In the genomic region with DNA sequence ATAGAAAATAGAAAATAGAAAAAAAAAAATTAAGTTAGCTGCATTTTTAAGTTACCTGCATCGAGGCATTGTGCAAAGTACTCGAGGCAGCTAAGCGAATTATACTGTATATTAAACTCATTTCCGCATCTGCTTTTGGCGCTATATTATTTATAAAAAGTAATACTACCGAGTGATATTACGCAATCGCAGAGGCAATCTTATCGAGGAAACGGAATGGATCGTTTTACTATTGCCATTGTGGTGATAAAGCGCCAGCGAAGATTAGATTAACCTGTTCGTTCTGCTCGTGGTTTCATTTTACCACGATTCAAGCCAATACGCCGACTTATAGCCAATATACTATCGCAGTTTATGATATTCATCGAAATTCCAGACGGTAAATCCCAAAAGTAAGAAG, we compare ENCODE assay signal across 3 fruit fly cellular contexts.
TF ChIP-seq lines count a peak whose summit lies in the region.

No protein-coding gene starts in this region.

- TF ChIP-seq CTCF in whole organism, embryonic (GFP tag; optimal IDR thresholded peaks at IDR 0.05; lab: Kevin White, UChicago), result no peak

TF ChIP-seq in whole organism, adult, 20 proteins besides CTCF, POLR2A, EP300 and RAD21:
- TF ChIP-seq CG7101 (tag; optimal IDR thresholded peaks at IDR 0.05; lab: Kevin White, UChicago) (no peak), CG7045 (GFP tag; optimal IDR thresholded peaks at IDR 0.05; lab: Kevin White, UChicago) (no peak), cic (GFP tag; optimal IDR thresholded peaks at IDR 0.05; lab: Kevin White, UChicago) (peak; percentile 22), Hr96 (GFP tag; optimal IDR thresholded peaks at IDR 0.05; lab: Kevin White, UChicago) (no peak), cnc (optimal IDR thresholded peaks at IDR 0.05; lab: Kevin White, UChicago) (no peak), pad (GFP tag; optimal IDR thresholded peaks at IDR 0.05; lab: Kevin White, UChicago) (no peak)

TF ChIP-seq in whole organism, embryonic, 481 proteins besides CTCF, POLR2A, EP300 and RAD21:
- TF ChIP-seq E2f1 (GFP tag; IDR thresholded peaks at IDR 0.05; lab: Robert Waterston, UW) (no peak), GATAe (GFP tag; conservative IDR thresholded peaks at IDR 0.05; lab: Robert Waterston, UW) (peak; percentile 22; the same call in 1 of the 2 replicates), CG13624 (GFP tag; optimal IDR thresholded peaks at IDR 0.05; lab: Kevin White, UChicago) (no peak), Med (GFP tag; lab: Kevin White, UChicago) (peak; percentile 24), Usf (GFP tag; optimal IDR thresholded peaks at IDR 0.05; lab: Kevin White, UChicago) (no peak), CG12104 (GFP tag; optimal IDR thresholded peaks at IDR 0.05; lab: Kevin White, UChicago) (no peak), B-H2 (GFP tag; optimal IDR thresholded peaks at IDR 0.05; lab: Kevin White, UChicago) (no peak), CHES-1-like (GFP tag; optimal IDR thresholded peaks at IDR 0.05; lab: Kevin White, UChicago) (no peak), zfh1 (GFP tag; IDR thresholded peaks at IDR 0.05; lab: Robert Waterston, UW) (no peak), CoRest (tag; optimal IDR thresholded peaks at IDR 0.05; lab: Kevin White, UChicago) (no peak), Scr (GFP tag; IDR thresholded peaks at IDR 0.05; lab: Robert Waterston, UW; ENCODE audit: partially characterized antibody) (no peak), Chrac-16 (GFP tag; optimal IDR thresholded peaks at IDR 0.05; lab: Kevin White, UChicago) (no peak), croc (GFP tag; conservative IDR thresholded peaks at IDR 0.05; lab: Robert Waterston, UW) (no peak), Dad (GFP tag; optimal IDR thresholded peaks at IDR 0.05; lab: Kevin White, UChicago) (no peak), wdn (GFP tag; IDR thresholded peaks at IDR 0.05; lab: Robert Waterston, UW) (no peak), slp2 (GFP tag; optimal IDR thresholded peaks at IDR 0.05; lab: Kevin White, UChicago) (no peak), chm (GFP tag; IDR thresholded peaks at IDR 0.05; lab: Robert Waterston, UW) (no peak), corto (GFP tag; optimal IDR thresholded peaks at IDR 0.05; lab: Kevin White, UChicago) (no peak), zf30C (GFP tag; optimal IDR thresholded peaks at IDR 0.05; lab: Kevin White, UChicago) (no peak), CG14667 (GFP tag; IDR thresholded peaks at IDR 0.05; lab: Robert Waterston, UW) (no peak), Bgb (GFP tag; IDR thresholded peaks at IDR 0.05; lab: Robert Waterston, UW; ENCODE audit: partially characterized antibody) (no peak), CG9215 (GFP tag; IDR thresholded peaks at IDR 0.05; lab: Robert Waterston, UW) (no peak), CG15269 (tag; optimal IDR thresholded peaks at IDR 0.05; lab: Kevin White, UChicago) (no peak), Gug (GFP tag; IDR thresholded peaks at IDR 0.05; lab: Robert Waterston, UW) (no peak), Myb (GFP tag; optimal IDR thresholded peaks at IDR 0.05; lab: Kevin White, UChicago) (no peak), CG4424 (GFP tag; optimal IDR thresholded peaks at IDR 0.05; lab: Kevin White, UChicago) (no peak), eve (GFP tag; optimal IDR thresholded peaks at IDR 0.05; lab: Kevin White, UChicago) (no peak), exex (tag; optimal IDR thresholded peaks at IDR 0.05; lab: Kevin White, UChicago) (peak; percentile 39), CG1832 (GFP tag; optimal IDR thresholded peaks at IDR 0.05; lab: Kevin White, UChicago) (no peak), Opbp (GFP tag; IDR thresholded peaks at IDR 0.05; lab: Robert Waterston, UW; ENCODE audit: partially characterized antibody) (no peak), pzg (GFP tag; optimal IDR thresholded peaks at IDR 0.05; lab: Kevin White, UChicago) (no peak), CG11398 (GFP tag; optimal IDR thresholded peaks at IDR 0.05; lab: Kevin White, UChicago) (no peak), ci (GFP tag; IDR thresholded peaks at IDR 0.05; lab: Robert Waterston, UW) (no peak), sd (tag; optimal IDR thresholded peaks at IDR 0.05; lab: Kevin White, UChicago) (peak; percentile 48), gsb-n (tag; optimal IDR thresholded peaks at IDR 0.05; lab: Kevin White, UChicago) (no peak), Pdp1 (GFP tag; optimal IDR thresholded peaks at IDR 0.05; lab: Kevin White, UChicago) (peak in 1 of 2 experiments; percentile 88)

TF ChIP-seq in whole organism, prepupa, 60 proteins besides CTCF, POLR2A, EP300 and RAD21:
- no peak for TF ChIP-seq CG7368 (GFP tag; optimal IDR thresholded peaks at IDR 0.05; lab: Kevin White, UChicago)
- TF ChIP-seq CG8119 (GFP tag; IDR thresholded peaks at IDR 0.05; lab: Robert Waterston, UW), result no peak
- no peak for TF ChIP-seq CG32006 (GFP tag; optimal IDR thresholded peaks at IDR 0.05; lab: Kevin White, UChicago)
- peak; percentile 81 for TF ChIP-seq vri (GFP tag; optimal IDR thresholded peaks at IDR 0.05; lab: Kevin White, UChicago)
- no peak for TF ChIP-seq CG8319 (GFP tag; optimal IDR thresholded peaks at IDR 0.05; lab: Kevin White, UChicago)
- TF ChIP-seq salr (GFP tag; optimal IDR thresholded peaks at IDR 0.05; lab: Kevin White, UChicago), result no peak
- no peak for TF ChIP-seq ss (GFP tag; optimal IDR thresholded peaks at IDR 0.05; lab: Kevin White, UChicago)
- TF ChIP-seq CG8632 (GFP tag; optimal IDR thresholded peaks at IDR 0.05; lab: Kevin White, UChicago), result no peak
